Worm (Caenorhabditis elegans) whole organism, mixed stage, embryonic: ENCODE results near the gene wbp-2.

Experiments
- bed-3 ChIP-seq: fragments of 200-800 bp; sonication (Bioruptor generic); optimal IDR thresholded peaks from 3 replicates; lab custom pipeline; 2018; ENCODE audit warnings: mild to moderate bottlenecking, missing genetic modification characterization, moderate library complexity, missing compliant biosample characterization
- blmp-1 ChIP-seq: fragments of 150-350 bp; optimal IDR thresholded peaks from 2 replicates; lab custom pipeline; 2014; ENCODE audit warnings: missing biosample characterization, missing genetic modification characterization
- ceh-43 ChIP-seq: fragments of 200-800 bp; sonication (Bioruptor generic); optimal IDR thresholded peaks from 2 replicates; lab custom pipeline; 2018; ENCODE audit warnings: mild to moderate bottlenecking, missing genetic modification characterization, moderate library complexity, missing compliant biosample characterization
- ceh-83 ChIP-seq: fragments of 200-800 bp; sonication (Bioruptor generic); optimal IDR thresholded peaks from 2 replicates; lab custom pipeline; 2018; ENCODE audit warnings: mild to moderate bottlenecking, missing genetic modification characterization, missing compliant biosample characterization
- ces-1 ChIP-seq: fragments of 150-350 bp; optimal IDR thresholded peaks from 2 replicates; lab custom pipeline; 2014; ENCODE audit warnings: missing biosample characterization, missing genetic modification reagents, missing genetic modification characterization
- cnd-1 ChIP-seq: fragments of 200-800 bp; sonication (Bioruptor generic); optimal IDR thresholded peaks from 2 replicates; lab custom pipeline; 2018; ENCODE audit warnings: mild to moderate bottlenecking, missing genetic modification characterization, missing compliant biosample characterization
- drap-1 ChIP-seq: fragments of 200-800 bp; sonication (Bioruptor generic); optimal IDR thresholded peaks from 3 replicates; lab custom pipeline; 2018; ENCODE audit warnings: mild to moderate bottlenecking, missing genetic modification characterization, missing compliant biosample characterization
- elt-1 ChIP-seq: sonication (generic microtip); optimal IDR thresholded peaks from 2 replicates; lab custom pipeline; 2017; ENCODE audit warnings: missing genetic modification characterization, mild to moderate bottlenecking, missing compliant biosample characterization, antibody characterized with exemption, moderate library complexity, borderline replicate concordance; ENCODE audit not compliant: insufficient read depth
- flh-1 ChIP-seq: fragments of 200-800 bp; sonication (Bioruptor generic); optimal IDR thresholded peaks from 2 replicates; lab custom pipeline; 2018; ENCODE audit warnings: mild to moderate bottlenecking, missing genetic modification characterization, moderate library complexity, missing compliant biosample characterization
- ham-2 ChIP-seq: fragments of 200-800 bp; sonication (Bioruptor generic); optimal IDR thresholded peaks from 2 replicates; lab custom pipeline; 2018; ENCODE audit warnings: mild to moderate bottlenecking, missing genetic modification characterization, missing compliant biosample characterization
- hlh-1 ChIP-seq: fragments of 150-350 bp; optimal IDR thresholded peaks from 2 replicates; lab custom pipeline; 2014; ENCODE audit warnings: missing biosample characterization, missing genetic modification reagents, missing genetic modification characterization
- lsy-2 ChIP-seq: fragments of 150-350 bp; optimal IDR thresholded peaks from 2 replicates; lab custom pipeline; 2014; ENCODE audit warnings: missing biosample characterization, missing genetic modification characterization
- mab-5 ChIP-seq: fragments of 150-350 bp; optimal IDR thresholded peaks from 2 replicates; lab custom pipeline; 2014; ENCODE audit warnings: missing biosample characterization, missing genetic modification characterization
- mep-1 ChIP-seq: fragments of 150-350 bp; optimal IDR thresholded peaks from 2 replicates; lab custom pipeline; 2017; ENCODE audit warnings: missing biosample characterization, missing genetic modification reagents, missing genetic modification characterization, inconsistent platforms
- mls-2 ChIP-seq: sonication (generic microtip); optimal IDR thresholded peaks from 2 replicates; lab custom pipeline; 2016; ENCODE audit warnings: mild to moderate bottlenecking, missing genetic modification characterization, moderate library complexity, missing compliant biosample characterization
- nhr-2 ChIP-seq: fragments of 150-350 bp; optimal IDR thresholded peaks from 2 replicates; lab custom pipeline; 2014; ENCODE audit warnings: missing biosample characterization, missing genetic modification characterization
- nhr-28 ChIP-seq: fragments of 150-350 bp; optimal IDR thresholded peaks from 2 replicates; lab custom pipeline; 2014; ENCODE audit warnings: missing biosample characterization, missing genetic modification characterization
- nhr-76 ChIP-seq: sonication (generic microtip); optimal IDR thresholded peaks from 2 replicates; lab custom pipeline; 2017; ENCODE audit warnings: missing biosample characterization, missing genetic modification characterization
- pha-4 ChIP-seq: fragments of 150-350 bp; optimal IDR thresholded peaks from 2 replicates; lab custom pipeline; 2018; ENCODE audit warnings: missing biosample characterization, missing genetic modification reagents, missing genetic modification characterization
- sptf-1 ChIP-seq: sonication (generic microtip); optimal IDR thresholded peaks from 2 replicates; lab custom pipeline; 2017; ENCODE audit warnings: mild to moderate bottlenecking, missing genetic modification characterization, moderate library complexity, missing compliant biosample characterization
- unc-39 ChIP-seq: fragments of 150-350 bp; optimal IDR thresholded peaks from 2 replicates; lab custom pipeline; 2014; ENCODE audit warnings: missing biosample characterization, missing genetic modification characterization
- zip-8 ChIP-seq: fragments of 150-350 bp; optimal IDR thresholded peaks from 2 replicates; lab custom pipeline; 2014; ENCODE audit warnings: missing biosample characterization, missing genetic modification characterization

wbp-2 gene

DNA sequence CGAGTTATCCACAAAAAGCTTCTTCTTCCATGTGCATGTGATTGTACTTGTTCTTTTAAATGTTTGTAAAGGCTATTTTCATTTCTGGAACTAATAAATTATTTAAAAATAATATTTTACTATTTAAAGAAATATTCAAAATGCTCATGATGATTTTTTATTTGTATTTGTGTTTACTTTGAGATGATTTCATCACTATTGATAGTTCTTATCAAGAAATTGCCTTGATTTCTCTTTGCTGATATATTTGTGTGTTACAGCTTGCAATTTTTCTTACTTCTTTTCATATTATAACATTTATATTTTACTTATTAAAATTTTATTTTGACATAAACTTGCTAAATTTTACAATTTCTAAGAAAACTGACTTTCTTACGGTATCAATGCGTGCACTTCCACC lies 48.6 kb downstream of the wbp-2 start:
- no peak for TF ChIP-seq mab-5
- no peak for TF ChIP-seq ceh-43 (GFP tag; lab: Kevin White, UChicago)
- no peak for TF ChIP-seq nhr-2 (tag; lab: Kevin White, UChicago)
- TF ChIP-seq hlh-1 (tag; lab: Kevin White, UChicago): no peak
- no peak for TF ChIP-seq ces-1 (GFP tag; lab: Kevin White, UChicago)
- TF ChIP-seq drap-1 (GFP tag; lab: Kevin White, UChicago): no peak
- TF ChIP-seq mls-2 (tag; lab: Kevin White, UChicago): no peak
- no peak for TF ChIP-seq cnd-1 (tag; lab: Kevin White, UChicago)
- TF ChIP-seq flh-1 (GFP tag; lab: Kevin White, UChicago): no peak
- TF ChIP-seq nhr-76 (tag; lab: Kevin White, UChicago): no peak
- no peak for TF ChIP-seq ceh-83 (GFP tag; lab: Kevin White, UChicago)
- no peak for TF ChIP-seq nhr-28
- no peak for TF ChIP-seq lsy-2 (tag; lab: Kevin White, UChicago)
- no peak for TF ChIP-seq bed-3 (GFP tag; lab: Kevin White, UChicago)
- no peak for TF ChIP-seq pha-4 (tag; lab: Kevin White, UChicago)
- no peak for TF ChIP-seq zip-8
- TF ChIP-seq sptf-1: no peak

DNA sequence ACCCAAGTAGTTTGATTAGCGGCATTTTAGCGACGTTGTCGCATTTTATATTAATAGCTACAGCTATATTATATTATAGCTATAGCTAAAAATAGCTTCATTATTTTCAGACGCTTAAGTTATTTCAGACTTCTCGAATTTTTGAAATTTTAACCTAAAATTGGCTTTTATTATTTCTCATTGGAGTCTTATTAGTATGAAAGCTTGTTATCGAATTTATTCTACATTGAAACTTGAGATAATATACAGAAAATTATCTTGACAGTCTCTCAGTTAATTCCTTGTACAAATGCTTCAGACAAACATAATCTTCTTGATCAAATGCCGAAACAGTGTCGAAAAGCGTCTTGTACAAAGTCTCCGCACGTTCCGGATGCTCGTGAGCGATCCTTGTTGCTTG lies 50.2 kb downstream of the wbp-2 start, which contains the start of gene srh-48:
srh-48 (plus strand) TSS at position 301 of the 400 bp plus-strand sequence.
- TF ChIP-seq ceh-43 (GFP tag; lab: Kevin White, UChicago) (no peak), zip-8 (no peak), unc-39 (tag; lab: Kevin White, UChicago) (no peak), blmp-1 (tag; lab: Kevin White, UChicago) (no peak), ces-1 (GFP tag; lab: Kevin White, UChicago) (no peak), elt-1 (tag; lab: Kevin White, UChicago) (no peak), ceh-83 (GFP tag; lab: Kevin White, UChicago) (no peak), ham-2 (GFP tag; lab: Kevin White, UChicago) (no peak), mep-1 (no peak), nhr-76 (tag; lab: Kevin White, UChicago) (no peak), nhr-28 (no peak), cnd-1 (tag; lab: Kevin White, UChicago) (no peak), drap-1 (GFP tag; lab: Kevin White, UChicago) (no peak)
